Worm (Caenorhabditis elegans) whole organism, young adult: ENCODE results near the gene T06E8.8.

Experiments used
- B0019.2 ChIP-seq: fragments of 200-800 bp; sonication (Bioruptor generic); conservative IDR thresholded peaks from 2 replicates; pipeline ENCODE4 v1.3.6; 2022; ENCODE audit warnings: missing genetic modification reagents, missing genetic modification characterization, missing compliant biosample characterization
- C06A6.2 ChIP-seq: fragments of 200-800 bp; sonication (Bioruptor generic); conservative IDR thresholded peaks from 2 replicates; pipeline ENCODE4 v1.3.6; 2022; ENCODE audit warnings: missing genetic modification characterization, missing compliant biosample characterization
- F23B12.7 ChIP-seq: sonication (generic microtip); optimal IDR thresholded peaks from 2 replicates; lab custom pipeline; 2017; ENCODE audit warnings: missing genetic modification characterization, mild to moderate bottlenecking, missing compliant biosample characterization, antibody characterized with exemption, moderate library complexity; ENCODE audit not compliant: insufficient read depth
- F33H1.4 ChIP-seq: fragments of 200-800 bp; sonication (Bioruptor generic); IDR thresholded peaks from 2 replicates; pipeline ENCODE4 v1.3.6; 2022; ENCODE audit warnings: missing genetic modification reagents, missing genetic modification characterization, missing compliant biosample characterization
- F49E8.2 ChIP-seq: sonication (generic microtip); optimal IDR thresholded peaks from 3 replicates; lab custom pipeline; 2017; ENCODE audit warnings: missing genetic modification characterization, mild to moderate bottlenecking, missing compliant biosample characterization, antibody characterized with exemption, moderate library complexity; ENCODE audit not compliant: insufficient read depth
- F52B5.7 ChIP-seq: sonication (generic microtip); optimal IDR thresholded peaks from 2 replicates; lab custom pipeline; 2016; ENCODE audit warnings: mild to moderate bottlenecking, missing genetic modification characterization, missing compliant biosample characterization
- K11D2.4 ChIP-seq: fragments of 200-800 bp; sonication (Bioruptor generic); IDR thresholded peaks from 2 replicates; pipeline ENCODE4 v1.3.6; 2022; ENCODE audit warnings: missing genetic modification reagents, missing genetic modification characterization, missing compliant biosample characterization
- K12H6.12 ChIP-seq: fragments of 200-800 bp; sonication (Bioruptor generic); optimal IDR thresholded peaks from 2 replicates; lab custom pipeline; 2018; ENCODE audit warnings: mild to moderate bottlenecking, missing genetic modification characterization, missing compliant biosample characterization
- Y53F4B.3 ChIP-seq: fragments of 200-800 bp; sonication (Bioruptor generic); IDR thresholded peaks from 2 replicates; pipeline ENCODE4 v1.3.6; 2022; ENCODE audit warnings: missing genetic modification reagents, missing genetic modification characterization, missing compliant biosample characterization
- ZK185.1 ChIP-seq: sonication (generic microtip); optimal IDR thresholded peaks from 2 replicates; lab custom pipeline; 2016; ENCODE audit warnings: mild to moderate bottlenecking, missing genetic modification characterization, missing compliant biosample characterization; ENCODE audit not compliant: poor library complexity, severe bottlenecking
- aptf-2 ChIP-seq: fragments of 200-800 bp; sonication (Bioruptor generic); conservative IDR thresholded peaks from 2 replicates; pipeline ENCODE4 v1.3.6; 2022; ENCODE audit warnings: missing genetic modification reagents, missing genetic modification characterization, missing compliant biosample characterization
- aptf-3 ChIP-seq: fragments of 200-800 bp; sonication (Bioruptor generic); IDR thresholded peaks from 2 replicates; pipeline ENCODE4 v1.3.6; 2022; ENCODE audit warnings: missing genetic modification characterization, missing compliant biosample characterization
- atf-7 ChIP-seq: sonication (generic microtip); optimal IDR thresholded peaks from 2 replicates; lab custom pipeline; 2017; ENCODE audit warnings: mild to moderate bottlenecking, missing genetic modification characterization, missing compliant biosample characterization
- attf-3 ChIP-seq: fragments of 200-800 bp; sonication (Bioruptor generic); conservative IDR thresholded peaks from 2 replicates; pipeline ENCODE4 v1.3.6; 2022; ENCODE audit warnings: missing genetic modification reagents, missing genetic modification characterization, missing compliant biosample characterization
- attf-5 ChIP-seq: fragments of 200-800 bp; sonication (Bioruptor generic); optimal IDR thresholded peaks from 2 replicates; lab custom pipeline; 2018; ENCODE audit warnings: mild to moderate bottlenecking, missing genetic modification characterization, missing compliant biosample characterization
- bed-2 ChIP-seq: fragments of 200-800 bp; sonication (Bioruptor generic); IDR thresholded peaks from 2 replicates; pipeline ENCODE4 v1.3.6; 2022; ENCODE audit warnings: missing genetic modification reagents, missing genetic modification characterization, missing compliant biosample characterization
- ccch-3 ChIP-seq: fragments of 200-800 bp; sonication (Bioruptor generic); optimal IDR thresholded peaks from 2 replicates; lab custom pipeline; 2018; ENCODE audit warnings: mild to moderate bottlenecking, missing genetic modification characterization, missing compliant biosample characterization
- ceh-79 ChIP-seq: sonication (generic microtip); optimal IDR thresholded peaks from 2 replicates; lab custom pipeline; 2017; ENCODE audit warnings: mild to moderate bottlenecking, missing genetic modification characterization, missing compliant biosample characterization
- dox-1 ChIP-seq: fragments of 200-800 bp; sonication (Bioruptor generic); IDR thresholded peaks from 2 replicates; pipeline ENCODE4 v1.3.6; 2022; ENCODE audit warnings: missing genetic modification reagents, missing genetic modification characterization, missing compliant biosample characterization
- egl-44 ChIP-seq: fragments of 200-800 bp; sonication (Bioruptor generic); IDR thresholded peaks from 2 replicates; pipeline ENCODE4 v1.3.6; 2022; ENCODE audit warnings: missing genetic modification reagents, missing genetic modification characterization, missing compliant biosample characterization
- ekl-4 ChIP-seq: fragments of 200-800 bp; sonication (Bioruptor generic); IDR thresholded peaks from 2 replicates; pipeline ENCODE4 v1.3.6; 2022; ENCODE audit warnings: missing genetic modification reagents, missing genetic modification characterization, missing compliant biosample characterization
- ets-4 ChIP-seq: fragments of 200-800 bp; sonication (Bioruptor generic); optimal IDR thresholded peaks from 2 replicates; lab custom pipeline; 2018; ENCODE audit warnings: mild to moderate bottlenecking, missing genetic modification characterization, missing compliant biosample characterization
- him-1 ChIP-seq: sonication (generic microtip); optimal IDR thresholded peaks from 2 replicates; lab custom pipeline; 2016; ENCODE audit warnings: missing genotype, missing genetic modification reagents, missing genetic modification characterization, missing compliant biosample characterization
- hsf-1 ChIP-seq: fragments of 200-800 bp; sonication (Bioruptor generic); IDR thresholded peaks from 2 replicates; pipeline ENCODE4 v1.3.6; 2022; ENCODE audit warnings: missing genetic modification reagents, missing genetic modification characterization, missing compliant biosample characterization
- lin-26 ChIP-seq: fragments of 200-800 bp; sonication (Bioruptor generic); IDR thresholded peaks from 2 replicates; pipeline ENCODE4 v1.3.6; 2022; ENCODE audit warnings: missing genetic modification reagents, missing genetic modification characterization, missing compliant biosample characterization
- lin-35 ChIP-seq, 3 experiments: fragments of 150-350 bp in 2 of 3; sonication (generic microtip) in 1 of 3; optimal IDR thresholded peaks; 2 replicates each; lab custom pipeline; 2014 to 2018; ENCODE audit warnings: missing biosample characterization in 3 of 3, missing genetic modification characterization in 3 of 3, missing genetic modification reagents in 3 of 3
- lin-40 ChIP-seq: sonication (generic microtip); optimal IDR thresholded peaks from 2 replicates; lab custom pipeline; 2016; ENCODE audit warnings: missing genetic modification characterization, mild to moderate bottlenecking, missing compliant biosample characterization, missing genotype, missing genetic modification reagents
- lin-54 ChIP-seq: fragments of 200-800 bp; sonication (Bioruptor generic); optimal IDR thresholded peaks from 2 replicates; lab custom pipeline; 2018; ENCODE audit warnings: mild to moderate bottlenecking, missing genetic modification characterization, missing compliant biosample characterization
- lsl-1 ChIP-seq: fragments of 200-800 bp; sonication (Bioruptor generic); optimal IDR thresholded peaks from 2 replicates; lab custom pipeline; 2018; ENCODE audit warnings: mild to moderate bottlenecking, missing genetic modification characterization, moderate library complexity, missing compliant biosample characterization
- lsy-27 ChIP-seq: sonication (generic microtip); optimal IDR thresholded peaks from 2 replicates; lab custom pipeline; 2017; ENCODE audit warnings: missing genetic modification characterization, mild to moderate bottlenecking, missing compliant biosample characterization, antibody characterized with exemption, missing genotype, borderline replicate concordance; ENCODE audit not compliant: insufficient read depth
- madf-3 ChIP-seq: fragments of 200-800 bp; sonication (Bioruptor generic); IDR thresholded peaks from 2 replicates; pipeline ENCODE4 v1.3.6; 2022; ENCODE audit warnings: missing genetic modification reagents, missing genetic modification characterization, missing compliant biosample characterization
- madf-8 ChIP-seq: fragments of 200-800 bp; sonication (Bioruptor generic); conservative IDR thresholded peaks from 2 replicates; pipeline ENCODE4 v1.3.6; 2022; ENCODE audit warnings: missing genetic modification reagents, missing genetic modification characterization, missing compliant biosample characterization
- mes-4 ChIP-seq: sonication (generic microtip); optimal IDR thresholded peaks from 2 replicates; lab custom pipeline; 2016; ENCODE audit warnings: missing genotype, missing genetic modification characterization, missing compliant biosample characterization
- rec-8 ChIP-seq, 2 experiments: sonication (generic microtip); optimal IDR thresholded peaks; 2 replicates each; lab custom pipeline; 2016; ENCODE audit warnings: mild to moderate bottlenecking in 2 of 2, missing genetic modification characterization in 2 of 2, missing genetic modification reagents in 2 of 2, missing genotype in 2 of 2, missing biosample characterization in 1 of 2, missing compliant biosample characterization in 1 of 2, moderate library complexity in 1 of 2
- repo-1 ChIP-seq: sonication (generic microtip); optimal IDR thresholded peaks from 2 replicates; lab custom pipeline; 2017; ENCODE audit warnings: mild to moderate bottlenecking, missing genetic modification characterization, missing compliant biosample characterization
- snpc-1.3 ChIP-seq: sonication (generic microtip); optimal IDR thresholded peaks from 2 replicates; lab custom pipeline; 2017; ENCODE audit warnings: missing genetic modification characterization, mild to moderate bottlenecking, missing compliant biosample characterization, antibody characterized with exemption, moderate library complexity, missing genotype, missing genetic modification reagents; ENCODE audit not compliant: insufficient read depth
- snpc-3.4 ChIP-seq: sonication (generic microtip); optimal IDR thresholded peaks from 2 replicates; lab custom pipeline; 2017; ENCODE audit warnings: missing genetic modification characterization, mild to moderate bottlenecking, missing compliant biosample characterization, antibody characterized with exemption, moderate library complexity, missing genotype, missing genetic modification reagents
- sptf-2 ChIP-seq: fragments of 200-800 bp; sonication (Bioruptor generic); optimal IDR thresholded peaks from 2 replicates; lab custom pipeline; 2018; ENCODE audit warnings: mild to moderate bottlenecking, missing genetic modification characterization, missing compliant biosample characterization
- tbx-9 ChIP-seq: sonication (generic microtip); optimal IDR thresholded peaks from 2 replicates; lab custom pipeline; 2016; ENCODE audit warnings: borderline replicate concordance, missing genetic modification characterization, inconsistent platforms, missing compliant biosample characterization
- unc-130 ChIP-seq: sonication (generic microtip); optimal IDR thresholded peaks from 2 replicates; lab custom pipeline; 2016; ENCODE audit warnings: missing genetic modification reagents, missing genetic modification characterization, missing compliant biosample characterization
- zfh-2 ChIP-seq: fragments of 200-800 bp; sonication (Bioruptor generic); conservative IDR thresholded peaks from 2 replicates; pipeline ENCODE4 v1.3.6; 2022; ENCODE audit warnings: missing genetic modification reagents, missing genetic modification characterization, missing compliant biosample characterization
- ztf-18 ChIP-seq: sonication (generic microtip); optimal IDR thresholded peaks from 2 replicates; lab custom pipeline; 2016; ENCODE audit warnings: missing genotype, mild to moderate bottlenecking, missing genetic modification characterization, missing compliant biosample characterization
- ztf-22 ChIP-seq: fragments of 200-800 bp; sonication (Bioruptor generic); optimal IDR thresholded peaks from 2 replicates; lab custom pipeline; 2018; ENCODE audit warnings: mild to moderate bottlenecking, missing genetic modification characterization, moderate library complexity, missing compliant biosample characterization
- ztf-26 ChIP-seq: sonication (generic microtip); optimal IDR thresholded peaks from 2 replicates; lab custom pipeline; 2017; ENCODE audit warnings: missing genetic modification characterization, missing compliant biosample characterization
- ztf-3 ChIP-seq: fragments of 200-800 bp; sonication (Bioruptor generic); optimal IDR thresholded peaks from 2 replicates; lab custom pipeline; 2018; ENCODE audit warnings: mild to moderate bottlenecking, missing genetic modification characterization, missing compliant biosample characterization

T06E8.8 gene

DNA sequence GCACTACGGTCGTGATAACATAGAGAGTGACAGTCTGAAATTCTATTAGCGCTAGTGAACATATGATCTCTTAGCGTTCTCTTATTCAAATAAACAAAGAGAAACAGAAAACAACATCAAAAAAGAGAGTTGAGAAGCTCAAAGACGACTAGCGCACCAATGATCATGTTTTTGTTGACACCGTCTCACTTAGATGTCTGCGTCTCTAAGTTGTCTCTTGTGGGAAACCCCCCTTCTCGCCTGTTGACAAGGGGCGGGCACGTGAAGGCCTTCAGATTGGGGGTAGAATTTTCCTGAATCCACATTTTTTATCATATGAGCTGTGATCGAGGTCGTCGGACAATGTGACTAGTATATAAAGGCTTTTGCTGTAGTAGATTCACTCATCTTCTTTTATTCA, 23.6 kb upstream of the T06E8.8 start (continued):
- TF ChIP-seq lin-54 (GFP tag; lab: Kevin White, UChicago) (no peak), ccch-3 (GFP tag; lab: Kevin White, UChicago) (no peak)

DNA sequence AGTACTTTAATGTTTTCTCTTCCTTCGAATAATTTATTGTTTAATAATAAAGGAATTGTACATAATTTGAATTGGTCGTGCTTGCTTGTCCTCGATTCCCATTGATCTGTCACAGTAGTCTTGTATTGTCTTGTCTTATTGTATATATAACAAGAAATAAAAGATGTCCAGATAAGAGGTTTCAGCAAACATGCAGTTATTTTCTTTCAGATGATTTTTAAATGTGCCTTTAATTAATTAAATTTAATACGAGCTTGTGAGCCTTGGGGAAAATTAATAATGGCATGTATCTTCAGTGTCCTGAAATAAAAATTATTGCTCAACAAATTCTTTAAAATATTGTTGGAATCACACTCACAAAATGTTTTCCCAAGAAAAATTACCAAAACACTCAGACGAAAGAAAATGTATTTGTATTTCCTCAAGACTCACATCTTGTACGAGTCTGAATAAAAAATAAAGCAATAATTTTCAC, 20.4 kb upstream of the T06E8.8 start:
- TF ChIP-seq repo-1 (tag; lab: Kevin White, UChicago): peak; percentile 66
- TF ChIP-seq C06A6.2 (GFP tag; lab: Robert Waterston, UW): no peak
- TF ChIP-seq aptf-2 (GFP tag; lab: Robert Waterston, UW): no peak
- TF ChIP-seq zfh-2 (GFP tag; lab: Robert Waterston, UW): no peak
- TF ChIP-seq F33H1.4 (GFP tag; lab: Robert Waterston, UW): 0 out of 2 replicates have a peak, but pooled peaks have one; percentile 7
- TF ChIP-seq mes-4 (tag; lab: Kevin White, UChicago): no peak
- no peak for TF ChIP-seq ets-4 (GFP tag; lab: Kevin White, UChicago)
- no peak for TF ChIP-seq dox-1 (GFP tag; lab: Robert Waterston, UW)
- TF ChIP-seq aptf-3: no peak
- 0 out of 2 replicates have a peak, but pooled peaks have one; percentile 37 for TF ChIP-seq Y53F4B.3
- TF ChIP-seq attf-3 (GFP tag; lab: Robert Waterston, UW): no peak
- TF ChIP-seq F49E8.2 (tag; lab: Kevin White, UChicago): peak; percentile 82
- peak; percentile 84 for TF ChIP-seq snpc-3.4 (tag; lab: Kevin White, UChicago)
- no peak for TF ChIP-seq lin-40 (tag; lab: Kevin White, UChicago)
- TF ChIP-seq F52B5.7 (tag; lab: Kevin White, UChicago): no peak
- no peak for TF ChIP-seq bed-2 (GFP tag; lab: Robert Waterston, UW)
- no peak for TF ChIP-seq K11D2.4 (GFP tag; lab: Robert Waterston, UW)
- no peak for TF ChIP-seq ztf-3 (GFP tag; lab: Kevin White, UChicago)
- no peak for TF ChIP-seq sptf-2 (GFP tag; lab: Kevin White, UChicago)
- TF ChIP-seq attf-5 (GFP tag; lab: Kevin White, UChicago): no peak
- no peak for TF ChIP-seq ztf-26
- TF ChIP-seq ZK185.1: no peak
- TF ChIP-seq rec-8 (tag; optimal IDR thresholded peaks at IDR 0.05; lab: Kevin White, UChicago): peak in 1 of 2 experiments; percentile 61
- peak in 1 of 3 experiments; percentile 20 for TF ChIP-seq lin-35 (GFP tag; optimal IDR thresholded peaks at IDR 0.05; lab: Kevin White, UChicago)
- TF ChIP-seq madf-8: no peak; the same call in 1 of the 2 replicates
- peak; percentile 59; the same call in 1 of the 2 replicates for TF ChIP-seq B0019.2 (GFP tag; lab: Robert Waterston, UW)
- TF ChIP-seq atf-7 (tag; lab: Kevin White, UChicago): no peak
- 0 out of 2 replicates have a peak, but pooled peaks have one; percentile 28 for TF ChIP-seq lin-26 (GFP tag; lab: Robert Waterston, UW)
- no peak for TF ChIP-seq him-1 (tag; lab: Kevin White, UChicago)
- no peak for TF ChIP-seq ztf-22 (GFP tag; lab: Kevin White, UChicago)
- peak; percentile 97 for TF ChIP-seq unc-130
- TF ChIP-seq K12H6.12 (tag; lab: Kevin White, UChicago): no peak
- no peak for TF ChIP-seq tbx-9 (tag; lab: Kevin White, UChicago)
- no peak for TF ChIP-seq ekl-4 (GFP tag; lab: Robert Waterston, UW)
- peak; percentile 88 for TF ChIP-seq snpc-1.3 (tag; lab: Kevin White, UChicago)
- TF ChIP-seq ceh-79 (tag; lab: Kevin White, UChicago): no peak
- TF ChIP-seq madf-3 (GFP tag; lab: Robert Waterston, UW): no peak
- peak; percentile 58 for TF ChIP-seq F23B12.7 (tag; lab: Kevin White, UChicago)
- no peak for TF ChIP-seq ccch-3 (GFP tag; lab: Kevin White, UChicago)
- TF ChIP-seq lsl-1 (GFP tag; lab: Kevin White, UChicago): peak; percentile 23
- no peak for TF ChIP-seq egl-44 (GFP tag; lab: Robert Waterston, UW)
- TF ChIP-seq lsy-27 (tag; lab: Kevin White, UChicago): no peak
- TF ChIP-seq hsf-1: no peak; the same call in 1 of the 2 replicates
- TF ChIP-seq ztf-18: no peak
